Worm (Caenorhabditis elegans): ENCODE data around the gene irld-59.
A peak's percentile ranks its signal among the peaks of the same experiment; 100 is the strongest.

Gene irld-59

ce11 chrIV:15378160-15378559 is 41.3 kb downstream of the irld-59 start, which contains the start of gene Y73F8A.20:
TSS of gene Y73F8A.20 (plus strand) at chrIV:15378460.
- TF ChIP-seq ztf-1 (GFP tag; conservative IDR thresholded peaks at IDR 0.05) = no peak
- no peak for TF ChIP-seq F13H6.1 (tag; optimal IDR thresholded peaks at IDR 0.05)
- TF ChIP-seq nhr-21 (tag; optimal IDR thresholded peaks at IDR 0.05) = no peak
- no peak for TF ChIP-seq unc-55 (GFP tag; optimal IDR thresholded peaks at IDR 0.05)
- TF ChIP-seq snpc-4 (tag; optimal IDR thresholded peaks at IDR 0.05) = no peak
- TF ChIP-seq dmd-4 (tag; optimal IDR thresholded peaks at IDR 0.05) = no peak
- TF ChIP-seq sma-3 (GFP tag; optimal IDR thresholded peaks at IDR 0.05) = no peak
- no peak for TF ChIP-seq Y55F3AM.14 (GFP tag; optimal IDR thresholded peaks at IDR 0.05)
- no peak for TF ChIP-seq ztf-11 (tag; optimal IDR thresholded peaks at IDR 0.05)
- no peak for TF ChIP-seq egl-27 (tag; optimal IDR thresholded peaks at IDR 0.05)
- no peak for TF ChIP-seq mbf-1 (tag; optimal IDR thresholded peaks at IDR 0.05)
- no peak for TF ChIP-seq unc-62 (GFP tag; optimal IDR thresholded peaks at IDR 0.05)
- no peak for TF ChIP-seq ZK546.5 (tag; optimal IDR thresholded peaks at IDR 0.05)
- no peak for TF ChIP-seq nhr-23 (tag; optimal IDR thresholded peaks at IDR 0.05)
- no peak for TF ChIP-seq nhr-129 (tag; optimal IDR thresholded peaks at IDR 0.05)
- TF ChIP-seq crh-2 (tag; optimal IDR thresholded peaks at IDR 0.05) = no peak
- TF ChIP-seq lsy-2 (tag; optimal IDR thresholded peaks at IDR 0.05) = no peak
- no peak for TF ChIP-seq ztf-4 (tag; optimal IDR thresholded peaks at IDR 0.05)
- TF ChIP-seq peb-1 (tag; optimal IDR thresholded peaks at IDR 0.05) = no peak
- TF ChIP-seq sem-4 (tag; optimal IDR thresholded peaks at IDR 0.05) = no peak

- TF ChIP-seq nhr-6 (tag; optimal IDR thresholded peaks at IDR 0.05) = no peak
- TF ChIP-seq egl-27 (tag; optimal IDR thresholded peaks at IDR 0.05) = no peak
- TF ChIP-seq skn-1 (tag; optimal IDR thresholded peaks at IDR 0.05) = no peak
- TF ChIP-seq unc-62 (GFP tag; optimal IDR thresholded peaks at IDR 0.05) = no peak
- TF ChIP-seq mab-5 (tag; optimal IDR thresholded peaks at IDR 0.05) = no peak
- TF ChIP-seq alr-1 (tag; optimal IDR thresholded peaks at IDR 0.05) = no peak
- TF ChIP-seq unc-55 (GFP tag; optimal IDR thresholded peaks at IDR 0.05) = no peak
- TF ChIP-seq crh-2 (tag; optimal IDR thresholded peaks at IDR 0.05) = no peak
- TF ChIP-seq mbf-1 (tag; optimal IDR thresholded peaks at IDR 0.05) = no peak
- no peak for TF ChIP-seq nhr-23 (tag; optimal IDR thresholded peaks at IDR 0.05)
- TF ChIP-seq lin-13 (GFP tag; optimal IDR thresholded peaks at IDR 0.05) = no peak
- TF ChIP-seq nhr-237 (tag; optimal IDR thresholded peaks at IDR 0.05) = no peak
Measured at ce11 chrIV:15381826-15382225, 44.9 kb downstream of the irld-59 start.

ce11 chrIV:15382539-15382938 is 45.7 kb downstream of the irld-59 start:
- TF ChIP-seq lin-39 (tag; optimal IDR thresholded peaks at IDR 0.05) = no peak
- no peak for TF ChIP-seq fos-1 (tag; optimal IDR thresholded peaks at IDR 0.05)
- TF ChIP-seq unc-39 (tag; optimal IDR thresholded peaks at IDR 0.05) = no peak
- TF ChIP-seq gmeb-1 (tag; optimal IDR thresholded peaks at IDR 0.05) = peak; percentile 59

- TF ChIP-seq nhr-21 (tag; optimal IDR thresholded peaks at IDR 0.05) = peak; percentile 44
- peak; percentile 32 for TF ChIP-seq sma-3 (GFP tag; optimal IDR thresholded peaks at IDR 0.05)
- TF ChIP-seq gmeb-1 (tag; optimal IDR thresholded peaks at IDR 0.05) = peak; percentile 44
- peak; percentile 11 for TF ChIP-seq C34F6.9 (tag; optimal IDR thresholded peaks at IDR 0.05)
- TF ChIP-seq Y55F3AM.14 (GFP tag; optimal IDR thresholded peaks at IDR 0.05) = no peak
- TF ChIP-seq fos-1 (tag; optimal IDR thresholded peaks at IDR 0.05) = peak; percentile 88
- TF ChIP-seq nhr-25 (tag; optimal IDR thresholded peaks at IDR 0.05) = peak; percentile 31
- no peak for TF ChIP-seq sma-9 (GFP tag; optimal IDR thresholded peaks at IDR 0.05)
- TF ChIP-seq sma-9 (tag; optimal IDR thresholded peaks at IDR 0.05) = no peak
Measured at ce11 chrIV:15385181-15385580, 48.3 kb downstream of the irld-59 start.
